Fruit fly (Drosophila melanogaster): ENCODE data around the gene mtgo.
A peak's percentile ranks its signal among the peaks of the same experiment; 100 is the strongest.

mtgo gene

DNA sequence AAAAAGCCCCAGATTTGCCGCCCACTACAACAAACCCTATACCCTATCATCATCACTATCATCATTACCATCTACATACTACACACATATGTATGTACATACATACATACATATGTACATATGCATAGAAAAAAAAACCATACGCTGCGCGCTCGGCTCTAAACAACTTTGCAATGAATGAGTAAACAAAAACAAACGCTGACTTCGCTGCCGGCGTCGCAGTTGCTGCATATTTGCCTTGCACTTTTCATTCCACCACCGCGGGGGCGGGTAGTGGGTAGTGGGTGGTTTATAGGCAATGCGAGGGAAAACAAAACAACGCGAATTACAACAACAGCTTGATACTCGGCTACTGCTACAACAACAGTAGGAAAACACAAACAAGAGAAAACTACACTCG, 21.7 kb upstream of the mtgo start (continued):
- TF ChIP-seq ac (GFP tag; optimal IDR thresholded peaks at IDR 0.05) (no peak), BtbVII (GFP tag; optimal IDR thresholded peaks at IDR 0.05) (no peak), CG17568 (GFP tag; optimal IDR thresholded peaks at IDR 0.05) (no peak), CoRest (tag; optimal IDR thresholded peaks at IDR 0.05) (no peak), CG31224 (GFP tag; IDR thresholded peaks at IDR 0.05) (no peak), CG3065 (GFP tag; optimal IDR thresholded peaks at IDR 0.05) (no peak), CG11247 (GFP tag; IDR thresholded peaks at IDR 0.05) (no peak), CG10565 (GFP tag; optimal IDR thresholded peaks at IDR 0.05) (no peak), Spps (tag; optimal IDR thresholded peaks at IDR 0.05) (no peak), yki (optimal IDR thresholded peaks at IDR 0.05) (no peak), jigr1 (GFP tag; IDR thresholded peaks at IDR 0.05) (no peak), CG14710 (tag; optimal IDR thresholded peaks at IDR 0.05) (peak; percentile 24), Hr39 (optimal IDR thresholded peaks at IDR 0.05) (no peak), CG4707 (GFP tag; optimal IDR thresholded peaks at IDR 0.05) (peak; percentile 52), pfk (GFP tag; optimal IDR thresholded peaks at IDR 0.05) (no peak), bowl (GFP tag; IDR thresholded peaks at IDR 0.05) (no peak), CG9797 (GFP tag; optimal IDR thresholded peaks at IDR 0.05) (no peak), bbx (GFP tag; IDR thresholded peaks at IDR 0.05; ENCODE audit: partially characterized antibody) (no peak), Atf6 (GFP tag; IDR thresholded peaks at IDR 0.05) (no peak), CG13287 (GFP tag; IDR thresholded peaks at IDR 0.05; ENCODE audit: partially characterized antibody) (no peak), CG5953 (GFP tag; IDR thresholded peaks at IDR 0.05) (no peak), CG30403 (GFP tag; optimal IDR thresholded peaks at IDR 0.05) (no peak), CG14014 (GFP tag; IDR thresholded peaks at IDR 0.05) (no peak), kni (GFP tag; optimal IDR thresholded peaks at IDR 0.05) (peak; percentile 60), danr (GFP tag; IDR thresholded peaks at IDR 0.05) (no peak), jumu (GFP tag; optimal IDR thresholded peaks at IDR 0.05) (no peak), tll (GFP tag; optimal IDR thresholded peaks at IDR 0.05) (peak in 1 of 2 experiments; percentile 47), CG11560 (tag; IDR thresholded peaks at IDR 0.05) (no peak), croc (GFP tag; conservative IDR thresholded peaks at IDR 0.05) (no peak), crc (GFP tag; optimal IDR thresholded peaks at IDR 0.05) (no peak), Sin3A (optimal IDR thresholded peaks at IDR 0.05) (no peak), CG9876 (GFP tag; optimal IDR thresholded peaks at IDR 0.05) (no peak), CG12769 (tag; optimal IDR thresholded peaks at IDR 0.05) (no peak), CkIIα-i1 (GFP tag; IDR thresholded peaks at IDR 0.05) (no peak), fd96Cb (tag; optimal IDR thresholded peaks at IDR 0.05) (no peak), CG11723 (GFP tag; optimal IDR thresholded peaks at IDR 0.05) (no peak), dmrt99B (tag; optimal IDR thresholded peaks at IDR 0.05) (peak; percentile 5), CG2889 (GFP tag; IDR thresholded peaks at IDR 0.05) (no peak), CG7372 (GFP tag; IDR thresholded peaks at IDR 0.05) (no peak), bsh (GFP tag; optimal IDR thresholded peaks at IDR 0.05) (peak; percentile 22 to 50), Dll (GFP tag; IDR thresholded peaks at IDR 0.05; ENCODE audit: partially characterized antibody) (no peak), bab2 (GFP tag; optimal IDR thresholded peaks at IDR 0.05) (no peak), CG2120 (GFP tag; optimal IDR thresholded peaks at IDR 0.05) (no peak), Xrp1 (GFP tag; IDR thresholded peaks at IDR 0.05) (peak; percentile 38; the same call in 1 of the 2 replicates), CG16779 (GFP tag; IDR thresholded peaks at IDR 0.05) (peak; percentile 26; the same call in 1 of the 2 replicates), Fer1 (GFP tag; optimal IDR thresholded peaks at IDR 0.05) (no peak), shn (GFP tag; optimal IDR thresholded peaks at IDR 0.05) (no peak), pan (optimal IDR thresholded peaks at IDR 0.05) (no peak), pan (GFP tag; optimal IDR thresholded peaks at IDR 0.05 in 1 of 2, IDR thresholded peaks at IDR 0.05 in 1 of 2) (no peak), CG7271 (tag; optimal IDR thresholded peaks at IDR 0.05) (no peak), CG3281 (GFP tag; optimal IDR thresholded peaks at IDR 0.05) (no peak), Ravus (GFP tag; IDR thresholded peaks at IDR 0.05) (no peak), CG34224 (GFP tag; IDR thresholded peaks at IDR 0.05; ENCODE audit: partially characterized antibody) (no peak)

All from whole organism, embryonic.